ENCODE assay signal across 4 fruit fly cellular contexts in genomic region chr3L:17652878-17653700, dm6.
TF ChIP-seq lines count a peak whose summit lies in the region.

No protein-coding gene starts in this region.

TF ChIP-seq in whole organism, adult, 20 proteins besides CTCF, POLR2A, EP300 and RAD21 (continued from another document):
- TF ChIP-seq ovo (GFP tag; optimal IDR thresholded peaks at IDR 0.05; lab: Kevin White, UChicago) (peak; percentile 79), tj (GFP tag; optimal IDR thresholded peaks at IDR 0.05; lab: Kevin White, UChicago) (peak; percentile 17)
TF ChIP-seq in whole organism, adult: peak in this region for 15.

TF ChIP-seq in whole organism, embryonic, 481 proteins besides CTCF, POLR2A, EP300 and RAD21 (continued from another document and continues in another):
- TF ChIP-seq Fer3 (tag; optimal IDR thresholded peaks at IDR 0.05; lab: Kevin White, UChicago) (peak; percentile 39), CG2889 (GFP tag; IDR thresholded peaks at IDR 0.05; lab: Robert Waterston, UW) (no peak), CG7745 (tag; optimal IDR thresholded peaks at IDR 0.05; lab: Kevin White, UChicago) (no peak), CG4328 (GFP tag; optimal IDR thresholded peaks at IDR 0.05; lab: Kevin White, UChicago) (peak; percentile 26), sens-2 (GFP tag; IDR thresholded peaks at IDR 0.05; lab: Robert Waterston, UW) (no peak), chn (GFP tag; optimal IDR thresholded peaks at IDR 0.05; lab: Kevin White, UChicago) (peak; percentile 32), CG3847 (GFP tag; IDR thresholded peaks at IDR 0.05; lab: Robert Waterston, UW) (no peak), Bteb2 (GFP tag; optimal IDR thresholded peaks at IDR 0.05; lab: Kevin White, UChicago) (no peak), CG12744 (GFP tag; optimal IDR thresholded peaks at IDR 0.05; lab: Kevin White, UChicago) (no peak), Aef1 (GFP tag; IDR thresholded peaks at IDR 0.05; lab: Robert Waterston, UW) (no peak), CG10654 (GFP tag; optimal IDR thresholded peaks at IDR 0.05; lab: Kevin White, UChicago) (peak; percentile 70), zen2 (GFP tag; IDR thresholded peaks at IDR 0.05; lab: Robert Waterston, UW; ENCODE audit: partially characterized antibody) (no peak), gro (GFP tag; optimal IDR thresholded peaks at IDR 0.05; lab: Kevin White, UChicago) (no peak), al (GFP tag; IDR thresholded peaks at IDR 0.05; lab: Robert Waterston, UW) (peak; percentile 29; the same call in 1 of the 2 replicates), Sry-δ (GFP tag; optimal IDR thresholded peaks at IDR 0.05; lab: Kevin White, UChicago) (no peak), Stat92E (GFP tag; optimal IDR thresholded peaks at IDR 0.05; lab: Kevin White, UChicago) (no peak), oc (tag; optimal IDR thresholded peaks at IDR 0.05; lab: Kevin White, UChicago) (no peak), zfh2 (GFP tag; optimal IDR thresholded peaks at IDR 0.05; lab: Kevin White, UChicago) (no peak), scrt (GFP tag; optimal IDR thresholded peaks at IDR 0.05; lab: Kevin White, UChicago) (peak; percentile 40), row (GFP tag; IDR thresholded peaks at IDR 0.05; lab: Robert Waterston, UW) (peak; percentile 26; the same call in 1 of the 3 replicates), shn (GFP tag; optimal IDR thresholded peaks at IDR 0.05; lab: Kevin White, UChicago) (no peak), lmd (GFP tag; IDR thresholded peaks at IDR 0.05; lab: Robert Waterston, UW) (peak; percentile 30; the same call in 1 of the 2 replicates), Sin3A (optimal IDR thresholded peaks at IDR 0.05; lab: Kevin White, UChicago) (no peak), Dek (tag; optimal IDR thresholded peaks at IDR 0.05; lab: Kevin White, UChicago) (no peak), Bgb (GFP tag; IDR thresholded peaks at IDR 0.05; lab: Robert Waterston, UW; ENCODE audit: partially characterized antibody) (peak; percentile 16; the same call in 1 of the 2 replicates), CoRest (tag; optimal IDR thresholded peaks at IDR 0.05; lab: Kevin White, UChicago) (peak; percentile 8), CG8290 (GFP tag; optimal IDR thresholded peaks at IDR 0.05; lab: Kevin White, UChicago) (peak; percentile 7), CG8290 (tag; optimal IDR thresholded peaks at IDR 0.05; lab: Kevin White, UChicago) (peak in 1 of 2 experiments; percentile 17), Nf-YA (GFP tag; IDR thresholded peaks at IDR 0.05; lab: Robert Waterston, UW) (peak; percentile 72), Hr51 (GFP tag; optimal IDR thresholded peaks at IDR 0.05; lab: Kevin White, UChicago) (no peak), slp2 (GFP tag; optimal IDR thresholded peaks at IDR 0.05; lab: Kevin White, UChicago) (no peak), Asciz (GFP tag; optimal IDR thresholded peaks at IDR 0.05; lab: Kevin White, UChicago) (peak; percentile 88), CkIIα-i1 (GFP tag; IDR thresholded peaks at IDR 0.05; lab: Robert Waterston, UW) (no peak; the same call in 1 of the 2 replicates), CG17802 (tag; optimal IDR thresholded peaks at IDR 0.05; lab: Kevin White, UChicago) (peak; percentile 2), CG14441 (GFP tag; IDR thresholded peaks at IDR 0.05; lab: Robert Waterston, UW) (peak; percentile 22; the same call in 1 of the 2 replicates), CG32532 (GFP tag; IDR thresholded peaks at IDR 0.05; lab: Robert Waterston, UW) (peak; percentile 28; the same call in 1 of the 2 replicates), dysf (GFP tag; IDR thresholded peaks at IDR 0.05; lab: Robert Waterston, UW) (peak; percentile 49; the same call in 1 of the 3 replicates), C15 (GFP tag; IDR thresholded peaks at IDR 0.05; lab: Robert Waterston, UW) (no peak), CG17612 (GFP tag; IDR thresholded peaks at IDR 0.05; lab: Robert Waterston, UW) (peak; percentile 58; the same call in 1 of the 2 replicates), zf30C (GFP tag; optimal IDR thresholded peaks at IDR 0.05; lab: Kevin White, UChicago) (no peak), nerfin-1 (tag; optimal IDR thresholded peaks at IDR 0.05; lab: Kevin White, UChicago) (no peak), bsh (GFP tag; optimal IDR thresholded peaks at IDR 0.05; lab: Kevin White, UChicago) (peak in 1 of 2 experiments; percentile 56)

TF ChIP-seq in whole organism, prepupa, 60 proteins besides CTCF, POLR2A, EP300 and RAD21 (continued from another document):
- TF ChIP-seq CG32006 (GFP tag; optimal IDR thresholded peaks at IDR 0.05; lab: Kevin White, UChicago) (peak; percentile 32), acj6 (GFP tag; optimal IDR thresholded peaks at IDR 0.05; lab: Kevin White, UChicago) (no peak), fd85E (GFP tag; optimal IDR thresholded peaks at IDR 0.05; lab: Kevin White, UChicago) (peak; percentile 18), CG10669 (GFP tag; optimal IDR thresholded peaks at IDR 0.05; lab: Kevin White, UChicago) (peak; percentile 59), Met (GFP tag; optimal IDR thresholded peaks at IDR 0.05; lab: Kevin White, UChicago) (peak; percentile 14), cyc (GFP tag; optimal IDR thresholded peaks at IDR 0.05; lab: Kevin White, UChicago) (peak; percentile 28), CG11762 (GFP tag; optimal IDR thresholded peaks at IDR 0.05; lab: Kevin White, UChicago; ENCODE audit: insufficient read depth) (peak; percentile 42), esn (GFP tag; optimal IDR thresholded peaks at IDR 0.05; lab: Kevin White, UChicago) (no peak), CG11294 (GFP tag; IDR thresholded peaks at IDR 0.05; lab: Robert Waterston, UW) (no peak), dsx (GFP tag; optimal IDR thresholded peaks at IDR 0.05; lab: Kevin White, UChicago; ENCODE audit: poor library complexity, severe bottlenecking) (no peak), Eip78C (GFP tag; lab: Kevin White, UChicago) (peak; percentile 77), CG6792 (GFP tag; optimal IDR thresholded peaks at IDR 0.05; lab: Kevin White, UChicago) (peak; percentile 44), ss (GFP tag; optimal IDR thresholded peaks at IDR 0.05; lab: Kevin White, UChicago) (peak; percentile 17 to 26), CG6163 (GFP tag; IDR thresholded peaks at IDR 0.05; lab: Robert Waterston, UW) (peak; percentile 31; the same call in 1 of the 3 replicates), spab (GFP tag; optimal IDR thresholded peaks at IDR 0.05; lab: Kevin White, UChicago) (no peak), Ets96B (tag; optimal IDR thresholded peaks at IDR 0.05; lab: Kevin White, UChicago) (no peak), Ets21C (GFP tag; optimal IDR thresholded peaks at IDR 0.05; lab: Kevin White, UChicago) (no peak), salr (GFP tag; optimal IDR thresholded peaks at IDR 0.05; lab: Kevin White, UChicago) (no peak), Smox (GFP tag; optimal IDR thresholded peaks at IDR 0.05; lab: Kevin White, UChicago) (peak; percentile 6), Sox14 (GFP tag; optimal IDR thresholded peaks at IDR 0.05; lab: Kevin White, UChicago) (no peak), CG11902 (GFP tag; optimal IDR thresholded peaks at IDR 0.05; lab: Kevin White, UChicago) (no peak), vri (GFP tag; optimal IDR thresholded peaks at IDR 0.05; lab: Kevin White, UChicago) (peak; percentile 56), CG31627 (GFP tag; optimal IDR thresholded peaks at IDR 0.05; lab: Kevin White, UChicago) (no peak), CG8319 (GFP tag; optimal IDR thresholded peaks at IDR 0.05; lab: Kevin White, UChicago) (no peak), Eip75B (GFP tag; optimal IDR thresholded peaks at IDR 0.05; lab: Kevin White, UChicago) (peak; percentile 46), pdm3 (GFP tag; optimal IDR thresholded peaks at IDR 0.05; lab: Kevin White, UChicago) (no peak), topi (GFP tag; optimal IDR thresholded peaks at IDR 0.05; lab: Kevin White, UChicago) (peak; percentile 35), achi (GFP tag; optimal IDR thresholded peaks at IDR 0.05; lab: Kevin White, UChicago) (peak; percentile 0), CG10631 (GFP tag; optimal IDR thresholded peaks at IDR 0.05; lab: Kevin White, UChicago) (peak; percentile 7), CG15336 (GFP tag; IDR thresholded peaks at IDR 0.05; lab: Robert Waterston, UW) (0 out of 2 replicates have a peak, but pooled peaks have one; percentile 15), svp (GFP tag; lab: Kevin White, UChicago) (peak; percentile 64), CG8632 (GFP tag; optimal IDR thresholded peaks at IDR 0.05; lab: Kevin White, UChicago) (no peak), CG4318 (GFP tag; optimal IDR thresholded peaks at IDR 0.05; lab: Kevin White, UChicago) (no peak), Lpt (GFP tag; optimal IDR thresholded peaks at IDR 0.05; lab: Kevin White, UChicago) (no peak), CG9139 (GFP tag; optimal IDR thresholded peaks at IDR 0.05; lab: Kevin White, UChicago) (no peak), Eip93F (GFP tag; optimal IDR thresholded peaks at IDR 0.05; lab: Kevin White, UChicago) (no peak), dac (GFP tag; optimal IDR thresholded peaks at IDR 0.05; lab: Kevin White, UChicago) (no peak), Hr39 (GFP tag; optimal IDR thresholded peaks at IDR 0.05; lab: Kevin White, UChicago) (no peak), Gug (GFP tag; IDR thresholded peaks at IDR 0.05; lab: Robert Waterston, UW) (no peak), CG6276 (GFP tag; optimal IDR thresholded peaks at IDR 0.05; lab: Kevin White, UChicago) (no peak)

TF ChIP-seq in whole organism, wandering third instar larva, 38 proteins besides CTCF, POLR2A, EP300 and RAD21 (continued from another document):
- TF ChIP-seq CG32264 (GFP tag; optimal IDR thresholded peaks at IDR 0.05; lab: Kevin White, UChicago) (peak; percentile 73), Dfd (GFP tag; optimal IDR thresholded peaks at IDR 0.05; lab: Kevin White, UChicago) (no peak), CrebA (GFP tag; optimal IDR thresholded peaks at IDR 0.05; lab: Kevin White, UChicago; ENCODE audit: borderline replicate concordance) (peak; percentile 85), OdsH (GFP tag; optimal IDR thresholded peaks at IDR 0.05; lab: Kevin White, UChicago) (peak; percentile 37), br (GFP tag; optimal IDR thresholded peaks at IDR 0.05; lab: Kevin White, UChicago) (peak; percentile 72), h (GFP tag; optimal IDR thresholded peaks at IDR 0.05; lab: Kevin White, UChicago) (peak; percentile 94), Dif (GFP tag; optimal IDR thresholded peaks at IDR 0.05; lab: Kevin White, UChicago; ENCODE audit: partially characterized antibody) (peak; percentile 77), Abd-B (GFP tag; optimal IDR thresholded peaks at IDR 0.05; lab: Kevin White, UChicago) (no peak), fru (GFP tag; optimal IDR thresholded peaks at IDR 0.05; lab: Kevin White, UChicago) (peak; percentile 85), ey (GFP tag; optimal IDR thresholded peaks at IDR 0.05; lab: Kevin White, UChicago) (no peak), GATAd (GFP tag; optimal IDR thresholded peaks at IDR 0.05; lab: Kevin White, UChicago) (no peak), usp (GFP tag; optimal IDR thresholded peaks at IDR 0.05; lab: Kevin White, UChicago) (no peak), brk (GFP tag; optimal IDR thresholded peaks at IDR 0.05; lab: Kevin White, UChicago) (peak; percentile 59), Hnf4 (GFP tag; optimal IDR thresholded peaks at IDR 0.05; lab: Kevin White, UChicago) (peak; percentile 87), Hr83 (GFP tag; optimal IDR thresholded peaks at IDR 0.05; lab: Kevin White, UChicago; ENCODE audit: poor library complexity, severe bottlenecking) (peak; percentile 100)
